Fruit fly (Drosophila melanogaster): Measurements from ENCODE around the gene Lint-1.

Gene Lint-1

dm6 chrX:11155808-11156589 is 6.9 kb downstream of the Lint-1 start (continued):
- no peak for TF ChIP-seq Mes4 (GFP tag; optimal IDR thresholded peaks at IDR 0.05)
- no peak for TF ChIP-seq emc (GFP tag; optimal IDR thresholded peaks at IDR 0.05)
- no peak for TF ChIP-seq CG15479 (GFP tag; optimal IDR thresholded peaks at IDR 0.05)
- no peak for TF ChIP-seq cato (GFP tag; optimal IDR thresholded peaks at IDR 0.05; ENCODE audit: borderline replicate concordance)
- TF ChIP-seq CG31365 (tag; optimal IDR thresholded peaks at IDR 0.05): no peak
- TF ChIP-seq pb (GFP tag; optimal IDR thresholded peaks at IDR 0.05): no peak
- no peak for TF ChIP-seq CG18262 (tag; optimal IDR thresholded peaks at IDR 0.05)
- TF ChIP-seq trem (tag; optimal IDR thresholded peaks at IDR 0.05): no peak
- no peak for TF ChIP-seq br (optimal IDR thresholded peaks at IDR 0.05)
- TF ChIP-seq CG17912 (GFP tag; optimal IDR thresholded peaks at IDR 0.05): no peak
- no peak for TF ChIP-seq CG14441 (GFP tag; IDR thresholded peaks at IDR 0.05)
- TF ChIP-seq Trl (optimal IDR thresholded peaks at IDR 0.05): peak; percentile 7 to 33
- TF ChIP-seq Trl (GFP tag; optimal IDR thresholded peaks at IDR 0.05): no peak
- TF ChIP-seq CG4707 (GFP tag; optimal IDR thresholded peaks at IDR 0.05): no peak
- TF ChIP-seq btn (GFP tag; optimal IDR thresholded peaks at IDR 0.05): no peak
- TF ChIP-seq NC2α (GFP tag; optimal IDR thresholded peaks at IDR 0.05): no peak
- TF ChIP-seq CG3838 (GFP tag; optimal IDR thresholded peaks at IDR 0.05): no peak
- TF ChIP-seq CG9817 (tag; optimal IDR thresholded peaks at IDR 0.05): peak; percentile 4
- TF ChIP-seq Hmx (GFP tag; optimal IDR thresholded peaks at IDR 0.05): no peak
- TF ChIP-seq CG18599 (GFP tag; optimal IDR thresholded peaks at IDR 0.05): peak; percentile 31
- TF ChIP-seq ssp (GFP tag; IDR thresholded peaks at IDR 0.05): no peak
- TF ChIP-seq crc (GFP tag; optimal IDR thresholded peaks at IDR 0.05): no peak
- TF ChIP-seq CG6175 (GFP tag; IDR thresholded peaks at IDR 0.05): no peak
- no peak for TF ChIP-seq Hr39 (optimal IDR thresholded peaks at IDR 0.05)
- no peak for TF ChIP-seq CG2116 (GFP tag; optimal IDR thresholded peaks at IDR 0.05)
- TF ChIP-seq Gug (GFP tag; IDR thresholded peaks at IDR 0.05): no peak
- peak; percentile 13 for TF ChIP-seq CG10267 (tag; optimal IDR thresholded peaks at IDR 0.05)
- TF ChIP-seq danr (GFP tag; IDR thresholded peaks at IDR 0.05): no peak
- no peak for TF ChIP-seq CG3847 (GFP tag; IDR thresholded peaks at IDR 0.05)
- TF ChIP-seq BtbVII (GFP tag; optimal IDR thresholded peaks at IDR 0.05): no peak
- no peak for TF ChIP-seq twi (tag; optimal IDR thresholded peaks at IDR 0.05)
- no peak for TF ChIP-seq crp (GFP tag; optimal IDR thresholded peaks at IDR 0.05)
- no peak for TF ChIP-seq Sox100B (GFP tag; optimal IDR thresholded peaks at IDR 0.05)
- no peak for TF ChIP-seq CG6272 (GFP tag; IDR thresholded peaks at IDR 0.05)
- TF ChIP-seq mirr (GFP tag; optimal IDR thresholded peaks at IDR 0.05): no peak
- no peak for TF ChIP-seq Ets97D (GFP tag; optimal IDR thresholded peaks at IDR 0.05)
- no peak for TF ChIP-seq CG11723 (GFP tag; optimal IDR thresholded peaks at IDR 0.05)
- no peak for TF ChIP-seq Scr (GFP tag; IDR thresholded peaks at IDR 0.05; ENCODE audit: partially characterized antibody)
- no peak for TF ChIP-seq CG16779 (GFP tag; IDR thresholded peaks at IDR 0.05)
- TF ChIP-seq her (GFP tag; optimal IDR thresholded peaks at IDR 0.05): no peak
- TF ChIP-seq Mrtf (GFP tag; IDR thresholded peaks at IDR 0.05): no peak
- no peak for TF ChIP-seq unc-4 (GFP tag; IDR thresholded peaks at IDR 0.05; ENCODE audit: partially characterized antibody)
- no peak for TF ChIP-seq tio (GFP tag; optimal IDR thresholded peaks at IDR 0.05)
- no peak for TF ChIP-seq Atf3 (GFP tag; optimal IDR thresholded peaks at IDR 0.05)
- TF ChIP-seq YL-1 (GFP tag; optimal IDR thresholded peaks at IDR 0.05): no peak
- no peak for TF ChIP-seq Optix (GFP tag; IDR thresholded peaks at IDR 0.05)
- TF ChIP-seq Max (GFP tag; optimal IDR thresholded peaks at IDR 0.05): no peak
- TF ChIP-seq Dref (GFP tag; IDR thresholded peaks at IDR 0.05): no peak
- TF ChIP-seq CG13775 (GFP tag; optimal IDR thresholded peaks at IDR 0.05): no peak
- TF ChIP-seq nerfin-2 (GFP tag; IDR thresholded peaks at IDR 0.05; ENCODE audit: partially characterized antibody): no peak
- TF ChIP-seq CG4328 (GFP tag; optimal IDR thresholded peaks at IDR 0.05): no peak
- TF ChIP-seq CG10431 (GFP tag; optimal IDR thresholded peaks at IDR 0.05): no peak

Data from whole organism, embryonic.